Worm (Caenorhabditis elegans): ENCODE results near the gene C29E4.11.

C29E4.11 gene

ce11 chrIII:7948802-7949201 lies 9.1 kb downstream of the C29E4.11 start, which contains the start of gene col-90:
TSS of gene col-90 (plus strand) at chrIII:7948838.
- no peak for TF ChIP-seq elt-1 (tag; optimal IDR thresholded peaks at IDR 0.05)
- no peak for TF ChIP-seq nhr-76 (tag; optimal IDR thresholded peaks at IDR 0.05)
- TF ChIP-seq R02D3.7 (tag; optimal IDR thresholded peaks at IDR 0.05), result no peak
- TF ChIP-seq nhr-77 (tag; optimal IDR thresholded peaks at IDR 0.05), result no peak
- no peak for TF ChIP-seq daf-12 (tag; optimal IDR thresholded peaks at IDR 0.05)
- no peak for TF ChIP-seq aly-2 (tag; optimal IDR thresholded peaks at IDR 0.05)
- peak; percentile 61 for TF ChIP-seq nhr-43 (tag; optimal IDR thresholded peaks at IDR 0.05; ENCODE audit: poor library complexity, severe bottlenecking)
- TF ChIP-seq lin-15B (tag; optimal IDR thresholded peaks at IDR 0.05), result no peak
- TF ChIP-seq nhr-25 (tag; optimal IDR thresholded peaks at IDR 0.05), result peak; percentile 55

ce11 chrIII:7947677-7948076 lies 10.2 kb downstream of the C29E4.11 start:
- TF ChIP-seq pha-4 (tag; optimal IDR thresholded peaks at IDR 0.05), result no peak
- no peak for TF ChIP-seq skn-1 (tag; optimal IDR thresholded peaks at IDR 0.05)
- no peak for TF ChIP-seq ztf-4 (tag; optimal IDR thresholded peaks at IDR 0.05)
- TF ChIP-seq mml-1 (tag; optimal IDR thresholded peaks at IDR 0.05), result no peak
- TF ChIP-seq elt-3 (tag; optimal IDR thresholded peaks at IDR 0.05), result no peak
- no peak for TF ChIP-seq nhr-25 (tag; optimal IDR thresholded peaks at IDR 0.05)
- TF ChIP-seq ZK546.5 (tag; optimal IDR thresholded peaks at IDR 0.05), result no peak
- no peak for TF ChIP-seq elt-2 (tag; optimal IDR thresholded peaks at IDR 0.05)
- TF ChIP-seq R02D3.7 (tag; optimal IDR thresholded peaks at IDR 0.05), result no peak
- no peak for TF ChIP-seq eor-1 (tag; optimal IDR thresholded peaks at IDR 0.05)
- TF ChIP-seq fkh-10 (GFP tag; optimal IDR thresholded peaks at IDR 0.05), result no peak
- no peak for TF ChIP-seq mdl-1 (tag; optimal IDR thresholded peaks at IDR 0.05)
- TF ChIP-seq hmg-11 (tag; optimal IDR thresholded peaks at IDR 0.05), result no peak
- no peak for TF ChIP-seq aly-2 (tag; optimal IDR thresholded peaks at IDR 0.05)

- TF ChIP-seq elt-2 (tag; optimal IDR thresholded peaks at IDR 0.05), result peak; percentile 74
- no peak for TF ChIP-seq mdl-1 (tag; optimal IDR thresholded peaks at IDR 0.05)
- TF ChIP-seq ceh-16 (tag; optimal IDR thresholded peaks at IDR 0.05), result no peak
- no peak for TF ChIP-seq elt-1 (tag; optimal IDR thresholded peaks at IDR 0.05)
- no peak for TF ChIP-seq nhr-25 (tag; optimal IDR thresholded peaks at IDR 0.05)
- TF ChIP-seq nhr-76 (tag; optimal IDR thresholded peaks at IDR 0.05), result no peak
- TF ChIP-seq pha-4 (tag; optimal IDR thresholded peaks at IDR 0.05), result peak; percentile 13
- TF ChIP-seq nhr-12 (tag; optimal IDR thresholded peaks at IDR 0.05), result no peak
- TF ChIP-seq pqm-1 (tag; optimal IDR thresholded peaks at IDR 0.05), result no peak
These were observed 10.9 kb downstream of the C29E4.11 start, which contains the start of gene gsto-1 for ce11 chrIII:7946968-7947491. TSS of gene gsto-1 (minus strand) at chrIII:7947018.

ce11 chrIII:7941417-7941816 lies 16.5 kb downstream of the C29E4.11 start, which contains the start of gene kle-2:
TSS of gene kle-2 (plus strand) at chrIII:7941717.
- TF ChIP-seq ceh-28 (tag; optimal IDR thresholded peaks at IDR 0.05) (no peak), nhr-43 (tag; optimal IDR thresholded peaks at IDR 0.05; ENCODE audit: poor library complexity, severe bottlenecking) (no peak), tbx-2 (tag; optimal IDR thresholded peaks at IDR 0.05) (no peak), mml-1 (tag; optimal IDR thresholded peaks at IDR 0.05) (no peak), lsy-12 (tag; optimal IDR thresholded peaks at IDR 0.05) (no peak), pqm-1 (tag; optimal IDR thresholded peaks at IDR 0.05) (no peak)

ce11 chrIII:7940819-7941218 lies 17.1 kb downstream of the C29E4.11 start, which contains the start of gene C29E4.12:
TSS of gene C29E4.12 (plus strand) at chrIII:7941151.
- no peak for TF ChIP-seq elt-2 (tag; optimal IDR thresholded peaks at IDR 0.05)
- no peak for TF ChIP-seq ceh-16 (tag; optimal IDR thresholded peaks at IDR 0.05)
- TF ChIP-seq nhr-77 (tag; optimal IDR thresholded peaks at IDR 0.05), result peak; percentile 48
- no peak for TF ChIP-seq unc-62 (GFP tag; optimal IDR thresholded peaks at IDR 0.05)
- TF ChIP-seq lin-39 (tag; optimal IDR thresholded peaks at IDR 0.05), result peak; percentile 41
- peak; percentile 17 for TF ChIP-seq R02D3.7 (tag; optimal IDR thresholded peaks at IDR 0.05)
- TF ChIP-seq nhr-28 (tag; optimal IDR thresholded peaks at IDR 0.05), result no peak
- TF ChIP-seq nhr-25 (tag; optimal IDR thresholded peaks at IDR 0.05), result peak; percentile 69
- TF ChIP-seq nhr-43 (tag; optimal IDR thresholded peaks at IDR 0.05; ENCODE audit: poor library complexity, severe bottlenecking), result peak; percentile 39
- peak; percentile 79 for TF ChIP-seq pha-4 (tag; optimal IDR thresholded peaks at IDR 0.05)
- TF ChIP-seq nfya-1 (tag; optimal IDR thresholded peaks at IDR 0.05; ENCODE audit: insufficient read depth), result peak; percentile 83
- no peak for TF ChIP-seq mml-1 (tag; optimal IDR thresholded peaks at IDR 0.05)
- TF ChIP-seq daf-12 (tag; optimal IDR thresholded peaks at IDR 0.05), result no peak
- peak; percentile 15 for TF ChIP-seq ceh-28 (tag; optimal IDR thresholded peaks at IDR 0.05)
- TF ChIP-seq snpc-4 (tag; optimal IDR thresholded peaks at IDR 0.05), result no peak
- no peak for TF ChIP-seq nhr-12 (tag; optimal IDR thresholded peaks at IDR 0.05)
- TF ChIP-seq ztf-4 (tag; optimal IDR thresholded peaks at IDR 0.05), result no peak
- TF ChIP-seq egl-5 (tag; optimal IDR thresholded peaks at IDR 0.05), result peak; percentile 38
- peak; percentile 26 for TF ChIP-seq fkh-10 (GFP tag; optimal IDR thresholded peaks at IDR 0.05)
- peak; percentile 91 for TF ChIP-seq lin-15B (tag; optimal IDR thresholded peaks at IDR 0.05)
- TF ChIP-seq jun-1 (tag; optimal IDR thresholded peaks at IDR 0.05), result no peak
- TF ChIP-seq ceh-82 (tag; optimal IDR thresholded peaks at IDR 0.05), result no peak
- peak; percentile 38 for TF ChIP-seq hmg-11 (tag; optimal IDR thresholded peaks at IDR 0.05)
- no peak for TF ChIP-seq ama-1 (optimal IDR thresholded peaks at IDR 0.05)
- TF ChIP-seq pqm-1 (tag; optimal IDR thresholded peaks at IDR 0.05), result peak; percentile 11
- TF ChIP-seq ztf-11 (tag; optimal IDR thresholded peaks at IDR 0.05), result no peak
- TF ChIP-seq nhr-23 (tag; optimal IDR thresholded peaks at IDR 0.05), result peak; percentile 84

Measured in whole organism, L3 larva.